Worm (Caenorhabditis elegans): ENCODE data around the gene C17B7.3.
"Not testable (repeated sequence)": the region's sequence is repeated elsewhere in the genome, so short reads cannot be mapped to it uniquely, and the experiment has no call there.

The C17B7.3 gene

ce11 chrV:3362475-3362874 lies 19.9 kb downstream of the C17B7.3 start, which contains the start of gene C04E12.4:
C04E12.4 (plus strand) TSS chrV:3362775.
- TF ChIP-seq unc-39 (tag; optimal IDR thresholded peaks at IDR 0.05): no peak
- peak; percentile 3 for TF ChIP-seq nhr-25 (tag; optimal IDR thresholded peaks at IDR 0.05)

- TF ChIP-seq mdl-1 (tag; optimal IDR thresholded peaks at IDR 0.05); skn-1 (tag; optimal IDR thresholded peaks at IDR 0.05); unc-62 (GFP tag; optimal IDR thresholded peaks at IDR 0.05): not testable (repeated sequence)
These were observed 25.2 kb downstream of the C17B7.3 start, which contains the start of gene C04E12.2 for ce11 chrV:3367773-3368172. C04E12.2 (plus strand) TSS chrV:3368073.

ce11 chrV:3372673-3373072 lies 30.1 kb downstream of the C17B7.3 start, which contains the start of gene srx-121:
srx-121 (minus strand) TSS chrV:3372773.
- TF ChIP-seq hmg-11 (tag; optimal IDR thresholded peaks at IDR 0.05) (no peak), unc-39 (tag; optimal IDR thresholded peaks at IDR 0.05) (no peak), nhr-76 (tag; optimal IDR thresholded peaks at IDR 0.05) (no peak), lsy-12 (tag; optimal IDR thresholded peaks at IDR 0.05) (no peak), nhr-28 (tag; optimal IDR thresholded peaks at IDR 0.05) (no peak), lin-15B (tag; optimal IDR thresholded peaks at IDR 0.05) (no peak), ceh-28 (tag; optimal IDR thresholded peaks at IDR 0.05) (no peak)

DNA sequence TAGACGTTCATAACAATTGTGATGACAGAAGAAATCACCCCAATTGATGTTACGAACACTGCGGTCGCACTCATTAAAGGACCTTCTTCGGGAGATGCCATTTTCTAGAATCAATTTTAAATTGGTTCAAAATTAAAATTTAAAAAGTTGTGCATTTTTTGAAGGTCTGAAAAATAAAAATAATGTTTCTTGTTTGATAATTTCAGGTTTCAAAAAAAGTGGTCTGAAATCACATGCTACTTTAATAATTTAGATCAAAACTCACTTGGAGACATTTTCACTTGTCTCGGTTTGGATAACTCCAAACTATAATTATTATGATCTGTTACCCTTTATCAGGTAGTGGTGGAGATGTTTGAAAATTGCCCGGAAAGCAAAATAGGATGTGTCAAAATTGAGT lies 34.4 kb downstream of the C17B7.3 start, which contains the start of gene srbc-2:
TSS of gene srbc-2 (minus strand) at position 101 of the 400 bp plus-strand sequence.
- no peak for TF ChIP-seq jun-1 (tag; optimal IDR thresholded peaks at IDR 0.05)

DNA sequence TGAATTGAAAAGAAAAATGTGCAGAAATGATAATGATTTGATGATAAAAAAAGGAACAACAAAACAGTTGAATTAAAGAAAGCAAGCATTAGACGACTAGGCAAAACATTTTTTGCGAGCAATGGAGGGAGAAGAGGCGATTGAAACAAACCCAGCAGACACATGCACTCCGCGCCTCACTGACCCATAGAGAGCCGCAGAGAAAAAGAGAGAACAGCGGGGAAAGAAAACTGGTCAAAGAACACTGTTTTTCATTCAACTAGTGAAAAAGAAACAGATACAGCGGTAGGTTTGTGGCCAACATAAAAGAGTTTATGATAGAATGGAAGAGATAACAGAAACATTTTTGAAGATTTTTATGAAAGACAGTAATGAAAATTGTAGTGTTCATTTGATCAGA lies 45.7 kb downstream of the C17B7.3 start:
- TF ChIP-seq elt-2 (tag; optimal IDR thresholded peaks at IDR 0.05) (peak; percentile 64), ceh-28 (tag; optimal IDR thresholded peaks at IDR 0.05) (peak; percentile 36), pqm-1 (tag; optimal IDR thresholded peaks at IDR 0.05) (peak; percentile 62), jun-1 (tag; optimal IDR thresholded peaks at IDR 0.05) (peak; percentile 17), ceh-16 (tag; optimal IDR thresholded peaks at IDR 0.05) (no peak), nhr-12 (tag; optimal IDR thresholded peaks at IDR 0.05) (no peak), nhr-23 (tag; optimal IDR thresholded peaks at IDR 0.05) (peak; percentile 31), lin-39 (tag; optimal IDR thresholded peaks at IDR 0.05) (peak; percentile 3)

ce11 chrV:3391005-3391404 lies 48.4 kb downstream of the C17B7.3 start:
- TF ChIP-seq nhr-12 (tag; optimal IDR thresholded peaks at IDR 0.05) (no peak), pha-4 (tag; optimal IDR thresholded peaks at IDR 0.05) (no peak), ztf-11 (tag; optimal IDR thresholded peaks at IDR 0.05) (no peak), aly-2 (tag; optimal IDR thresholded peaks at IDR 0.05) (no peak), fos-1 (tag; optimal IDR thresholded peaks at IDR 0.05) (no peak), daf-12 (tag; optimal IDR thresholded peaks at IDR 0.05) (no peak), unc-39 (tag; optimal IDR thresholded peaks at IDR 0.05) (no peak), lin-15B (tag; optimal IDR thresholded peaks at IDR 0.05) (peak; percentile 67), R02D3.7 (tag; optimal IDR thresholded peaks at IDR 0.05) (peak; percentile 13), egl-5 (tag; optimal IDR thresholded peaks at IDR 0.05) (peak; percentile 73), zag-1 (tag; optimal IDR thresholded peaks at IDR 0.05) (no peak), mdl-1 (tag; optimal IDR thresholded peaks at IDR 0.05) (peak; percentile 57), ZK546.5 (tag; optimal IDR thresholded peaks at IDR 0.05) (no peak), ama-1 (optimal IDR thresholded peaks at IDR 0.05) (no peak), ceh-82 (tag; optimal IDR thresholded peaks at IDR 0.05) (no peak), lin-39 (tag; optimal IDR thresholded peaks at IDR 0.05) (peak; percentile 43), nhr-67 (tag; optimal IDR thresholded peaks at IDR 0.05) (no peak), elt-3 (tag; optimal IDR thresholded peaks at IDR 0.05) (no peak), nhr-23 (tag; optimal IDR thresholded peaks at IDR 0.05) (peak; percentile 95), jun-1 (tag; optimal IDR thresholded peaks at IDR 0.05) (peak; percentile 82), fkh-10 (GFP tag; optimal IDR thresholded peaks at IDR 0.05) (no peak), nhr-25 (tag; optimal IDR thresholded peaks at IDR 0.05) (peak; percentile 98), eor-1 (tag; optimal IDR thresholded peaks at IDR 0.05) (no peak), ceh-28 (tag; optimal IDR thresholded peaks at IDR 0.05) (peak; percentile 31), fkh-2 (tag; optimal IDR thresholded peaks at IDR 0.05) (no peak), ceh-9 (tag; optimal IDR thresholded peaks at IDR 0.05) (no peak), nhr-76 (tag; optimal IDR thresholded peaks at IDR 0.05) (peak; percentile 29), nfya-1 (tag; optimal IDR thresholded peaks at IDR 0.05; ENCODE audit: insufficient read depth) (peak; percentile 85), snpc-4 (tag; optimal IDR thresholded peaks at IDR 0.05) (peak; percentile 69), skn-1 (tag; optimal IDR thresholded peaks at IDR 0.05) (no peak), nhr-43 (tag; optimal IDR thresholded peaks at IDR 0.05; ENCODE audit: poor library complexity, severe bottlenecking) (peak; percentile 94), nhr-28 (tag; optimal IDR thresholded peaks at IDR 0.05) (no peak), sea-2 (GFP tag; optimal IDR thresholded peaks at IDR 0.05) (no peak), tbx-2 (tag; optimal IDR thresholded peaks at IDR 0.05) (peak; percentile 61), hmg-11 (tag; optimal IDR thresholded peaks at IDR 0.05) (peak; percentile 21), unc-62 (GFP tag; optimal IDR thresholded peaks at IDR 0.05) (peak; percentile 26), nhr-237 (tag; optimal IDR thresholded peaks at IDR 0.05) (no peak)

Measured in whole organism, L3 larva.